Fruit fly (Drosophila melanogaster): ENCODE data around the gene CG10853.

The CG10853 gene

DNA sequence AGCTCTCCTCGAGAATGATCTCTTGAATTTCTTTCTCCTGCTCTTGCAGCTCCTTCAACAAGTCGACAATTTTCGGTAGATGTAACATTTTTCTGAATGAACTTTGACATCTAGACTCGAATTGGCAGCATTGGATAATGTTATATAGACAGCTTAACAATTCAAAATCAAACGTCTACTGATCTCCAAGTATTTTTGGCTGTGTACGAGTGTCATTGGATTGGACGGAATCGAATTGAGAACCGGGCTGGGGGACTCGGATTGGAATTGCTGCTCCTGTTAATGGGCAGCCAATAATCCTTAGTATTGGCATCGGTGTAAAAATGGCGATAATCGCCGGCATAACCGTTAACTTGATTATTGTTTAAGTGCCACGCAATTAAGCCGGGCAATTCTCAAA lies 1.5 kb downstream of the CG10853 start, which contains the start of gene CG14983:
TSS of gene CG14983 (minus strand) at position 101 of the 400 bp plus-strand sequence.
- TF ChIP-seq CG16779 (tag; optimal IDR thresholded peaks at IDR 0.05), result no peak
- TF ChIP-seq svp (GFP tag), result peak; percentile 37

- TF ChIP-seq CG31627 (GFP tag; optimal IDR thresholded peaks at IDR 0.05), result no peak
- peak; percentile 24; the same call in 1 of the 3 replicates for TF ChIP-seq CG6163 (GFP tag; IDR thresholded peaks at IDR 0.05)
- no peak for TF ChIP-seq Hr38 (GFP tag; optimal IDR thresholded peaks at IDR 0.05)
- TF ChIP-seq achi (GFP tag; optimal IDR thresholded peaks at IDR 0.05), result no peak
- peak; percentile 21 for TF ChIP-seq Eip78C (GFP tag)
Measured at dm6 chr3L:3951875-3952274, 4.2 kb downstream of the CG10853 start.

dm6 chr3L:3952468-3952867 lies 4.8 kb downstream of the CG10853 start, which contains the start of gene CG14984:
TSS of gene CG14984 (minus strand) at chr3L:3952550.
- TF ChIP-seq spab (GFP tag; optimal IDR thresholded peaks at IDR 0.05), result peak; percentile 85
- no peak for TF ChIP-seq Lpt (GFP tag; optimal IDR thresholded peaks at IDR 0.05)
- TF ChIP-seq fkh (GFP tag; optimal IDR thresholded peaks at IDR 0.05), result no peak
- TF ChIP-seq CG31627 (GFP tag; optimal IDR thresholded peaks at IDR 0.05), result peak; percentile 82
- peak; percentile 68 for TF ChIP-seq Sox102F (GFP tag; optimal IDR thresholded peaks at IDR 0.05)
- peak; percentile 77 for TF ChIP-seq CG34406 (GFP tag; optimal IDR thresholded peaks at IDR 0.05)
- TF ChIP-seq lz (GFP tag; optimal IDR thresholded peaks at IDR 0.05), result peak; percentile 76
- TF ChIP-seq vri (GFP tag; optimal IDR thresholded peaks at IDR 0.05), result peak; percentile 59
- peak; percentile 86 for TF ChIP-seq CG11902 (GFP tag; optimal IDR thresholded peaks at IDR 0.05)
- peak; percentile 77 for TF ChIP-seq pdm3 (GFP tag; optimal IDR thresholded peaks at IDR 0.05)
- TF ChIP-seq CG1621 (tag; optimal IDR thresholded peaks at IDR 0.05), result peak; percentile 42
- TF ChIP-seq cyc (GFP tag; optimal IDR thresholded peaks at IDR 0.05), result peak; percentile 88
- TF ChIP-seq CG6163 (GFP tag; IDR thresholded peaks at IDR 0.05), result peak; percentile 91
- peak; percentile 81 for TF ChIP-seq CG9139 (GFP tag; optimal IDR thresholded peaks at IDR 0.05)
- peak; percentile 90 for TF ChIP-seq CG10669 (GFP tag; optimal IDR thresholded peaks at IDR 0.05)
- TF ChIP-seq CG3919 (GFP tag; optimal IDR thresholded peaks at IDR 0.05), result peak; percentile 90
- TF ChIP-seq CG6276 (GFP tag; optimal IDR thresholded peaks at IDR 0.05), result peak; percentile 61
- TF ChIP-seq Blimp-1 (GFP tag; optimal IDR thresholded peaks at IDR 0.05), result peak; percentile 53
- peak; percentile 82 for TF ChIP-seq Sox14 (GFP tag; optimal IDR thresholded peaks at IDR 0.05)
- TF ChIP-seq Eip75B (GFP tag; optimal IDR thresholded peaks at IDR 0.05), result peak; percentile 81
- TF ChIP-seq salr (GFP tag; optimal IDR thresholded peaks at IDR 0.05), result peak; percentile 71 to 81
- peak; percentile 75 for TF ChIP-seq Hr39 (GFP tag; optimal IDR thresholded peaks at IDR 0.05)
- TF ChIP-seq CG10631 (GFP tag; optimal IDR thresholded peaks at IDR 0.05), result peak; percentile 71
- peak; percentile 79 for TF ChIP-seq Met (GFP tag; optimal IDR thresholded peaks at IDR 0.05)
- peak; percentile 66 to 74 for TF ChIP-seq ss (GFP tag; optimal IDR thresholded peaks at IDR 0.05)
- peak; percentile 80 for TF ChIP-seq CG6792 (GFP tag; optimal IDR thresholded peaks at IDR 0.05)
- TF ChIP-seq Ets21C (GFP tag; optimal IDR thresholded peaks at IDR 0.05), result peak; percentile 67
- TF ChIP-seq OdsH (GFP tag; optimal IDR thresholded peaks at IDR 0.05), result peak; percentile 81
- TF ChIP-seq topi (GFP tag; optimal IDR thresholded peaks at IDR 0.05), result peak; percentile 88
- TF ChIP-seq CG6854 (GFP tag; optimal IDR thresholded peaks at IDR 0.05), result no peak
- TF ChIP-seq CG32006 (GFP tag; optimal IDR thresholded peaks at IDR 0.05), result peak; percentile 71
- peak; percentile 70 for TF ChIP-seq net (GFP tag; optimal IDR thresholded peaks at IDR 0.05)
- TF ChIP-seq CG15336 (GFP tag; IDR thresholded peaks at IDR 0.05), result peak; percentile 75
- peak; percentile 78 for TF ChIP-seq CG8632 (GFP tag; optimal IDR thresholded peaks at IDR 0.05)
- peak; percentile 79 for TF ChIP-seq achi (GFP tag; optimal IDR thresholded peaks at IDR 0.05)
- TF ChIP-seq fd85E (GFP tag; optimal IDR thresholded peaks at IDR 0.05), result peak; percentile 16
- peak; percentile 85 for TF ChIP-seq CG8319 (GFP tag; optimal IDR thresholded peaks at IDR 0.05)
- TF ChIP-seq Ets96B (tag; optimal IDR thresholded peaks at IDR 0.05), result peak; percentile 88
- peak; percentile 65 for TF ChIP-seq Sox15 (GFP tag; optimal IDR thresholded peaks at IDR 0.05)
- TF ChIP-seq fd59A (GFP tag; optimal IDR thresholded peaks at IDR 0.05), result peak; percentile 73
- TF ChIP-seq CG6808 (GFP tag; optimal IDR thresholded peaks at IDR 0.05), result peak; percentile 89
- TF ChIP-seq CG16779 (tag; optimal IDR thresholded peaks at IDR 0.05), result no peak
- TF ChIP-seq Hr38 (GFP tag; optimal IDR thresholded peaks at IDR 0.05), result no peak
- peak; percentile 84 for TF ChIP-seq CG7368 (GFP tag; optimal IDR thresholded peaks at IDR 0.05)
- TF ChIP-seq eg (GFP tag; IDR thresholded peaks at IDR 0.05), result peak; percentile 81

Data from whole organism, prepupa.